Worm (Caenorhabditis elegans) whole organism, late embryonic: Measurements from ENCODE around the gene cest-28.

Source experiments
- C08G9.2 ChIP-seq: sonication (generic microtip); optimal IDR thresholded peaks from 2 replicates; lab custom pipeline; 2016; ENCODE audit warnings: mild to moderate bottlenecking, missing genetic modification characterization, moderate library complexity, missing compliant biosample characterization
- F13H6.1 ChIP-seq: sonication (generic microtip); optimal IDR thresholded peaks from 2 replicates; lab custom pipeline; 2016; ENCODE audit warnings: missing genetic modification characterization, missing compliant biosample characterization
- ahr-1 ChIP-seq: sonication (generic microtip); optimal IDR thresholded peaks from 2 replicates; lab custom pipeline; 2016; ENCODE audit warnings: missing genetic modification characterization, missing compliant biosample characterization
- ama-1 ChIP-seq: fragments of 150-350 bp; optimal IDR thresholded peaks from 2 replicates; lab custom pipeline; 2014
- ceh-2 ChIP-seq: sonication (generic microtip); optimal IDR thresholded peaks from 2 replicates; lab custom pipeline; 2016; ENCODE audit warnings: missing genotype, missing genetic modification characterization, missing compliant biosample characterization
- ceh-30 ChIP-seq: fragments of 150-350 bp; optimal IDR thresholded peaks from 2 replicates; lab custom pipeline; 2014; ENCODE audit warnings: missing biosample characterization, missing genetic modification characterization
- ceh-31 ChIP-seq: sonication (generic microtip); optimal IDR thresholded peaks from 2 replicates; lab custom pipeline; 2016; ENCODE audit warnings: missing genetic modification characterization, missing compliant biosample characterization
- che-1 ChIP-seq: sonication (generic microtip); optimal IDR thresholded peaks from 2 replicates; lab custom pipeline; 2016; ENCODE audit warnings: mild to moderate bottlenecking, missing genetic modification characterization, missing compliant biosample characterization
- dmd-4 ChIP-seq: sonication (generic microtip); optimal IDR thresholded peaks from 2 replicates; lab custom pipeline; 2016; ENCODE audit warnings: borderline replicate concordance, missing genetic modification characterization, missing compliant biosample characterization
- dve-1 ChIP-seq: sonication (generic microtip); optimal IDR thresholded peaks from 2 replicates; lab custom pipeline; 2017; ENCODE audit warnings: antibody characterized with exemption, mild to moderate bottlenecking, missing genetic modification characterization, missing compliant biosample characterization
- elt-2 ChIP-seq: sonication (generic microtip); optimal IDR thresholded peaks from 2 replicates; lab custom pipeline; 2016; ENCODE audit warnings: missing genetic modification reagents, missing genetic modification characterization, missing compliant biosample characterization
- elt-4 ChIP-seq: sonication (generic microtip); optimal IDR thresholded peaks from 2 replicates; lab custom pipeline; 2016; ENCODE audit warnings: missing genetic modification characterization, missing compliant biosample characterization
- fkh-10 ChIP-seq: fragments of 150-350 bp; optimal IDR thresholded peaks from 2 replicates; lab custom pipeline; 2014; ENCODE audit warnings: missing biosample characterization, missing genetic modification reagents, missing genetic modification characterization
- fkh-6 ChIP-seq: sonication (generic microtip); optimal IDR thresholded peaks from 2 replicates; lab custom pipeline; 2016; ENCODE audit warnings: missing genetic modification characterization, missing compliant biosample characterization
- hlh-15 ChIP-seq: sonication (generic microtip); optimal IDR thresholded peaks from 2 replicates; lab custom pipeline; 2016; ENCODE audit warnings: missing genetic modification characterization, missing compliant biosample characterization
- hlh-30 ChIP-seq: sonication (generic microtip); optimal IDR thresholded peaks from 2 replicates; lab custom pipeline; 2017; ENCODE audit warnings: antibody characterized with exemption, missing genetic modification characterization, missing compliant biosample characterization; ENCODE audit not compliant: insufficient read depth
- lin-11 ChIP-seq: fragments of 200-800 bp; sonication (Bioruptor generic); optimal IDR thresholded peaks from 2 replicates; lab custom pipeline; 2018; ENCODE audit warnings: mild to moderate bottlenecking, missing genetic modification characterization, missing compliant biosample characterization
- nfya-1 ChIP-seq: sonication (generic microtip); optimal IDR thresholded peaks from 2 replicates; lab custom pipeline; 2017; ENCODE audit warnings: missing genetic modification characterization, mild to moderate bottlenecking, missing compliant biosample characterization, antibody characterized with exemption, moderate library complexity
- nhr-11 ChIP-seq: fragments of 150-350 bp; optimal IDR thresholded peaks from 2 replicates; lab custom pipeline; 2014; ENCODE audit warnings: missing biosample characterization, missing genetic modification characterization
- npax-4 ChIP-seq: sonication (generic microtip); optimal IDR thresholded peaks from 2 replicates; lab custom pipeline; 2016; ENCODE audit warnings: missing genetic modification characterization, missing compliant biosample characterization
- pat-9 ChIP-seq: fragments of 200-800 bp; sonication (Bioruptor generic); optimal IDR thresholded peaks from 2 replicates; lab custom pipeline; 2018; ENCODE audit warnings: mild to moderate bottlenecking, missing genetic modification characterization, moderate library complexity, missing compliant biosample characterization
- pha-2 ChIP-seq: sonication (generic microtip); optimal IDR thresholded peaks from 2 replicates; lab custom pipeline; 2017; ENCODE audit warnings: mild to moderate bottlenecking, missing genetic modification characterization, missing compliant biosample characterization
- pha-4 ChIP-seq: fragments of 150-350 bp; optimal IDR thresholded peaks from 2 replicates; lab custom pipeline; 2018; ENCODE audit warnings: missing biosample characterization, missing genetic modification reagents, missing genetic modification characterization
- pqm-1 ChIP-seq: sonication (generic microtip); optimal IDR thresholded peaks from 2 replicates; lab custom pipeline; 2016; ENCODE audit warnings: missing genetic modification characterization, missing compliant biosample characterization
- pros-1 ChIP-seq: fragments of 150-350 bp; optimal IDR thresholded peaks from 2 replicates; lab custom pipeline; 2014; ENCODE audit warnings: missing biosample characterization, missing genetic modification reagents, missing genetic modification characterization
- ref-2 ChIP-seq: sonication (generic microtip); optimal IDR thresholded peaks from 2 replicates; lab custom pipeline; 2016; ENCODE audit warnings: missing genetic modification characterization, missing compliant biosample characterization
- sdc-2 ChIP-seq: sonication (generic microtip); optimal IDR thresholded peaks from 2 replicates; lab custom pipeline; 2016; ENCODE audit warnings: missing genotype, missing genetic modification characterization, missing compliant biosample characterization
- sox-2 ChIP-seq: fragments of 200-800 bp; sonication (Bioruptor generic); IDR thresholded peaks from 2 replicates; pipeline ENCODE4 v1.3.6; 2022; ENCODE audit warnings: missing genetic modification reagents, missing genetic modification characterization, missing compliant biosample characterization
- sox-4 ChIP-seq: sonication (generic microtip); optimal IDR thresholded peaks from 2 replicates; lab custom pipeline; 2017; ENCODE audit warnings: mild to moderate bottlenecking, missing genetic modification characterization, inconsistent platforms, missing compliant biosample characterization
- syd-9 ChIP-seq: sonication (generic microtip); optimal IDR thresholded peaks from 2 replicates; lab custom pipeline; 2016; ENCODE audit warnings: mild to moderate bottlenecking, missing genetic modification characterization, moderate library complexity, missing compliant biosample characterization
- tbx-2 ChIP-seq: sonication (generic microtip); optimal IDR thresholded peaks from 2 replicates; lab custom pipeline; 2016; ENCODE audit warnings: missing genetic modification characterization, missing compliant biosample characterization
- tbx-7 ChIP-seq: sonication (generic microtip); optimal IDR thresholded peaks from 2 replicates; lab custom pipeline; 2016; ENCODE audit warnings: missing genotype, missing genetic modification characterization, missing compliant biosample characterization
- ttx-3 ChIP-seq: sonication (generic microtip); optimal IDR thresholded peaks from 2 replicates; lab custom pipeline; 2016; ENCODE audit warnings: missing genetic modification reagents, missing genetic modification characterization, missing compliant biosample characterization
- unc-3 ChIP-seq, 2 experiments: fragments of 200-800 bp in 1 of 2; sonication (Bioruptor generic) in 1 of 2; sonication (generic microtip) in 1 of 2; conservative IDR thresholded peaks in 1 of 2; optimal IDR thresholded peaks in 1 of 2; 2 replicates each; pipeline versions ENCODE4 v1.3.6 to Lab custom; 2016 to 2022; ENCODE audit warnings: missing compliant biosample characterization in 2 of 2, missing genetic modification characterization in 2 of 2, missing genetic modification reagents in 1 of 2
- unc-42 ChIP-seq: sonication (generic microtip); optimal IDR thresholded peaks from 2 replicates; lab custom pipeline; 2016; ENCODE audit warnings: missing genotype, missing genetic modification characterization, missing compliant biosample characterization
- zip-5 ChIP-seq: sonication (generic microtip); optimal IDR thresholded peaks from 2 replicates; lab custom pipeline; 2016; ENCODE audit warnings: missing genetic modification characterization, missing compliant biosample characterization
- ztf-16 ChIP-seq: sonication (generic microtip); optimal IDR thresholded peaks from 2 replicates; lab custom pipeline; 2017; ENCODE audit warnings: missing genetic modification characterization, missing compliant biosample characterization

cest-28 gene

ce11 chrV:6683740-6684139 is 14.1 kb downstream of the cest-28 start:
- TF ChIP-seq lin-11 = no peak
- TF ChIP-seq F13H6.1 (tag; lab: Kevin White, UChicago) = no peak
- no peak for TF ChIP-seq hlh-30
- TF ChIP-seq sdc-2 (tag; lab: Kevin White, UChicago) = no peak
- no peak for TF ChIP-seq elt-2
- no peak for TF ChIP-seq che-1 (tag; lab: Kevin White, UChicago)
- TF ChIP-seq pros-1 (tag; lab: Kevin White, UChicago) = no peak
- no peak for TF ChIP-seq ztf-16 (tag; lab: Kevin White, UChicago)
- TF ChIP-seq tbx-2 = no peak
- TF ChIP-seq fkh-10 (GFP tag; lab: Kevin White, UChicago) = no peak
- no peak for TF ChIP-seq hlh-15

ce11 chrV:6684541-6684940 is 14.9 kb downstream of the cest-28 start:
- peak; percentile 38 for TF ChIP-seq sox-2 (GFP tag; lab: Robert Waterston, UW)
- TF ChIP-seq ceh-31 (tag; lab: Kevin White, UChicago) = peak; percentile 40
- TF ChIP-seq tbx-7 (tag; lab: Kevin White, UChicago) = no peak
- peak; percentile 43 for TF ChIP-seq unc-42 (tag; lab: Kevin White, UChicago)

DNA sequence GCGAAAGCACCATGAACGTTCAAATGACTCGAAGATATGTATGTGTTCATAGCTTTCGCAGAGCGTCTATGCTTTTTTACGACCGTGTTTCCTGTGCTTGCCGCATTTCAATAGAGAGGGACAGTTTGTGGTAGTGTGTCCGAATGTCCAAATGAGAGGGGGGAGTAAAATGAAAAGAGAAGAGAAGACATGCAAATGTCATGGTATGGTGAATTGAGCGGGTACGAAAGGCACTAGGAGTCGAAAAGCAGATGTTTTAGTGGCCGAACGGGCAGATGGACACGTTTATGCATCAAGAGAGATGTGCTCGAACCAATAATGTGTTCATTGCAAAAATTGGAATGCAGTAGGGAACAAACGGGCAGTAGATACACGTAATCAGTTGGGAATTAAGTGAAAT is 15.9 kb downstream of the cest-28 start:
- TF ChIP-seq ceh-2 (tag; lab: Kevin White, UChicago) (no peak), C08G9.2 (no peak), pha-2 (no peak), ttx-3 (tag; lab: Kevin White, UChicago) (no peak), sox-4 (tag; lab: Kevin White, UChicago) (no peak), elt-4 (no peak), F13H6.1 (tag; lab: Kevin White, UChicago) (no peak)

ce11 chrV:6685963-6686362 is 16.3 kb downstream of the cest-28 start:
- no peak for TF ChIP-seq pat-9
- TF ChIP-seq pha-4 (tag; lab: Kevin White, UChicago) = no peak
- TF ChIP-seq fkh-6 (tag; lab: Kevin White, UChicago) = no peak
- TF ChIP-seq pqm-1 (tag; lab: Kevin White, UChicago) = no peak
- no peak for TF ChIP-seq ahr-1 (tag; lab: Kevin White, UChicago)
- TF ChIP-seq unc-42 (tag; lab: Kevin White, UChicago) = no peak
- TF ChIP-seq, all 69 proteins: peak for 0

DNA sequence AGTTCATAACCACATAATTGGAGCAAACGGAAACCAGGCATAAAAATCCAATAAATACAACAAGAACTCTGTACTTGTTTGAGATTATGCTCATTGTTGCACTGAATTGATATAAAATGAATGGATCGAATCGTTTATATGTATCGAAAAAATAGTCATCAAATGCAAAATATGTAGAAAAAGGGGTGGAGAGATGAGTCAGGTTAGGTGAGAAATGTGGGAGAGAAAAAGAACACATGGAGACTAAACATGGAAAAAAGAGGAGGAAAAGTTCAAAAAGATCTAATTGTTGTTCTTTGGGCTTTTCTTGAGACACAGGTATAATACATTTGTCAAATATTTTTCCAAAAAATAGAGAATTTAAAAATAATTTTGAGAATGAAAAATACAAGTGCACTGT is 18.8 kb downstream of the cest-28 start, which contains the start of gene K11G9.5:
Gene K11G9.5, minus strand, starts transcription at position 101 of the 400 bp plus-strand sequence.
- TF ChIP-seq nfya-1 (tag; lab: Kevin White, UChicago) (no peak), che-1 (tag; lab: Kevin White, UChicago) (no peak), ref-2 (tag; lab: Kevin White, UChicago) (no peak), pros-1 (tag; lab: Kevin White, UChicago) (no peak), fkh-6 (tag; lab: Kevin White, UChicago) (no peak), zip-5 (no peak), unc-3 (GFP tag; conservative IDR thresholded peaks at IDR 0.05; lab: Robert Waterston, UW) (no peak), unc-3 (tag; optimal IDR thresholded peaks at IDR 0.05; lab: Kevin White, UChicago) (no peak), dmd-4 (tag; lab: Kevin White, UChicago) (no peak), dve-1 (tag; lab: Kevin White, UChicago) (no peak), ztf-16 (tag; lab: Kevin White, UChicago) (no peak), nhr-11 (no peak), ceh-30 (tag; lab: Kevin White, UChicago) (no peak), npax-4 (tag; lab: Kevin White, UChicago) (no peak), syd-9 (tag; lab: Kevin White, UChicago) (no peak), ama-1 (no peak), elt-4 (no peak), lin-11 (no peak), ahr-1 (tag; lab: Kevin White, UChicago) (no peak), ceh-2 (tag; lab: Kevin White, UChicago) (no peak)
